Fruit fly (Drosophila melanogaster): ENCODE measurements around the gene Pus1.

The Pus1 gene

DNA sequence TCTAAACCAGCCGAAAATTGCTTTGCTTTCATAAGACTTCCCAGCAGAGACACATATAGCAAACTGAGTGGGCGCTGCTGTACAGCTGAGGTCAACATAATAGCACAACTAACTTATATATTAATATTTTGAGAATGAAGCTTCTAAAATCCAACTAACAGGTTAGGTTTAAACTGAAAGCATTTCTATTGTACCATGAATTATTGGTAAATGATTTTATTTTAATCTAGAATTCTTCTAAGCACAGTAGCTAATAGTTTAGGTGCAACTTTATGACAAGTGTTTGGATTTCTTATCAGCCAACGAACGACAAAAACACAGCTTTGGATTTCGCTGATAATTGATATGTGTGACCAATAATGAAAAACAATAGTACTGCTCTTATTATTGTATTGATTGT lies 37.4 kb downstream of the Pus1 start (continued):
- no peak for TF ChIP-seq dati (GFP tag; IDR thresholded peaks at IDR 0.05)
- TF ChIP-seq croc (GFP tag; conservative IDR thresholded peaks at IDR 0.05): no peak; the same call in 2 of the 3 replicates
- TF ChIP-seq CG12744 (GFP tag; optimal IDR thresholded peaks at IDR 0.05): no peak
- TF ChIP-seq ranshi (GFP tag; IDR thresholded peaks at IDR 0.05): peak; percentile 48; the same call in 1 of the 2 replicates
- peak; percentile 40 for TF ChIP-seq esg (GFP tag; conservative IDR thresholded peaks at IDR 0.05)
- no peak for TF ChIP-seq CG16779 (GFP tag; IDR thresholded peaks at IDR 0.05)
- TF ChIP-seq kah (GFP tag; optimal IDR thresholded peaks at IDR 0.05): peak; percentile 9
- peak in 1 of 2 experiments; percentile 40 for TF ChIP-seq dpn (GFP tag; optimal IDR thresholded peaks at IDR 0.05)
- no peak for TF ChIP-seq zfh1 (GFP tag; IDR thresholded peaks at IDR 0.05)
- peak; percentile 59 for TF ChIP-seq CG14014 (GFP tag; IDR thresholded peaks at IDR 0.05)
- TF ChIP-seq bsh (GFP tag; optimal IDR thresholded peaks at IDR 0.05): no peak
- peak; percentile 77 for TF ChIP-seq CG31441 (GFP tag; IDR thresholded peaks at IDR 0.05)
- no peak for TF ChIP-seq CG13424 (tag; optimal IDR thresholded peaks at IDR 0.05)
- TF ChIP-seq zen2 (GFP tag; IDR thresholded peaks at IDR 0.05; ENCODE audit: partially characterized antibody): no peak
- TF ChIP-seq sug (tag; optimal IDR thresholded peaks at IDR 0.05): peak; percentile 85
- no peak for TF ChIP-seq Dll (GFP tag; IDR thresholded peaks at IDR 0.05; ENCODE audit: partially characterized antibody)
- no peak for TF ChIP-seq CG15073 (GFP tag; optimal IDR thresholded peaks at IDR 0.05)
- peak; percentile 87 for TF ChIP-seq CG2678 (tag; optimal IDR thresholded peaks at IDR 0.05)
- TF ChIP-seq repo (GFP tag; optimal IDR thresholded peaks at IDR 0.05): no peak
- peak; percentile 89 for TF ChIP-seq lab (GFP tag; optimal IDR thresholded peaks at IDR 0.05)
- TF ChIP-seq Atf-2 (GFP tag; optimal IDR thresholded peaks at IDR 0.05): no peak
- TF ChIP-seq CG11247 (GFP tag; IDR thresholded peaks at IDR 0.05): peak; percentile 63; the same call in 1 of the 2 replicates
- TF ChIP-seq bab2 (GFP tag; optimal IDR thresholded peaks at IDR 0.05): peak; percentile 32
- TF ChIP-seq lbe (GFP tag; optimal IDR thresholded peaks at IDR 0.05): peak; percentile 36
- TF ChIP-seq Eip74EF (GFP tag; optimal IDR thresholded peaks at IDR 0.05): peak in 1 of 2 experiments; percentile 56
- peak; percentile 42 for TF ChIP-seq mirr (GFP tag; optimal IDR thresholded peaks at IDR 0.05)
- peak; percentile 48 for TF ChIP-seq CG6689 (GFP tag; IDR thresholded peaks at IDR 0.05)
- TF ChIP-seq CG6765 (GFP tag; optimal IDR thresholded peaks at IDR 0.05): peak; percentile 72
- TF ChIP-seq abd-A (tag; optimal IDR thresholded peaks at IDR 0.05): no peak
- TF ChIP-seq dimm (GFP tag; IDR thresholded peaks at IDR 0.05): no peak
- TF ChIP-seq nau (GFP tag; optimal IDR thresholded peaks at IDR 0.05): peak; percentile 48

DNA sequence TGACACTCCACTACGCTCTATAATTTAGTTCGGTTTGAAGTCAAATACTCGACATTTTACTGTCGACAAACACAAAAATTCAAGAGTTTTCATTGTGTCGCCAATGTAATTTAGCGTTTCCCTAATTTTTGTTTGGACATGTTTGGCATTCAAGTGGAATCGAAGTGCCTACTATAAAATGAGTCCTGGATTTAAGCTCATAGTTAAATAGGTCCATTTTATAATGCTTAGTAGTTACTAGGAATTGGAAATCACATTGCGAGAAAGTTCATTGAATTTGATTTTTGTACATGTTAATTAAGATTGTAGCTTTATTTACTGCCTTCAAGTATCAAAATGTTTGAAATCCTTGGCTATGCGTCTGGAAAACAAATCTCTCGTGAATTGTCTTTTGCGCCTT lies 38.2 kb downstream of the Pus1 start, which contains the start of gene att-ORFB:
TSS of gene att-ORFB (minus strand) at position 101 of the 400 bp plus-strand sequence.
- no peak for TF ChIP-seq CG12104 (GFP tag; optimal IDR thresholded peaks at IDR 0.05)
- TF ChIP-seq amos (GFP tag; IDR thresholded peaks at IDR 0.05; ENCODE audit: partially characterized antibody): no peak
- TF ChIP-seq CG31441 (GFP tag; IDR thresholded peaks at IDR 0.05): no peak
- no peak for TF ChIP-seq CG12942 (GFP tag; optimal IDR thresholded peaks at IDR 0.05)
- no peak for TF ChIP-seq chinmo (GFP tag; IDR thresholded peaks at IDR 0.05; ENCODE audit: partially characterized antibody)
- TF ChIP-seq CG10431 (GFP tag; optimal IDR thresholded peaks at IDR 0.05): no peak
- no peak for TF ChIP-seq CG10366 (GFP tag; IDR thresholded peaks at IDR 0.05)
- TF ChIP-seq Trl (optimal IDR thresholded peaks at IDR 0.05): no peak
- no peak for TF ChIP-seq Trl (GFP tag; optimal IDR thresholded peaks at IDR 0.05)
- no peak for TF ChIP-seq pb (GFP tag; optimal IDR thresholded peaks at IDR 0.05)
- TF ChIP-seq Six4 (GFP tag; optimal IDR thresholded peaks at IDR 0.05): no peak
- no peak for TF ChIP-seq CG3163 (GFP tag; optimal IDR thresholded peaks at IDR 0.05)
- no peak for TF ChIP-seq gce (GFP tag; IDR thresholded peaks at IDR 0.05)
- no peak for TF ChIP-seq pho (GFP tag; optimal IDR thresholded peaks at IDR 0.05)
- no peak for TF ChIP-seq Dref (GFP tag; IDR thresholded peaks at IDR 0.05)
- TF ChIP-seq sima (GFP tag; optimal IDR thresholded peaks at IDR 0.05): no peak
- no peak for TF ChIP-seq CG6272 (GFP tag; IDR thresholded peaks at IDR 0.05)
- TF ChIP-seq pzg (GFP tag; optimal IDR thresholded peaks at IDR 0.05): no peak
- TF ChIP-seq tll (GFP tag; optimal IDR thresholded peaks at IDR 0.05): no peak
- no peak for TF ChIP-seq CG1603 (tag; optimal IDR thresholded peaks at IDR 0.05)

Data from whole organism, embryonic.